Fruit fly (Drosophila melanogaster) whole organism, wandering third instar larva: ENCODE data around the gene Ubc84D.

ENCODE experiments used
- Abd-B ChIP-seq: fragments of >200 bp; optimal IDR thresholded peaks from 2 replicates; lab custom pipeline; 2017; ENCODE audit warnings: missing biosample characterization, missing genetic modification characterization
- CG32264 ChIP-seq: fragments of 200-800 bp; sonication (Bioruptor generic); optimal IDR thresholded peaks from 2 replicates; lab custom pipeline; 2016; ENCODE audit warnings: missing biosample characterization, missing genetic modification characterization
- CG9705 ChIP-seq: fragments of 200-800 bp; sonication (Bioruptor generic); optimal IDR thresholded peaks from 2 replicates; lab custom pipeline; 2018; ENCODE audit warnings: missing biosample characterization, mild to moderate bottlenecking, missing genetic modification characterization
- CrebA ChIP-seq: fragments of 200-800 bp; sonication (Bioruptor generic); optimal IDR thresholded peaks from 2 replicates; lab custom pipeline; 2016; ENCODE audit warnings: missing biosample characterization, mild to moderate bottlenecking, missing genetic modification characterization, borderline replicate concordance
- Dfd ChIP-seq: fragments of >200 bp; optimal IDR thresholded peaks from 2 replicates; lab custom pipeline; 2017; ENCODE audit warnings: missing biosample characterization, missing genetic modification characterization
- Dif ChIP-seq: fragments of 200-275, 200-300 bp; sonication (Bioruptor generic); optimal IDR thresholded peaks from 2 replicates; lab custom pipeline; 2018; ENCODE audit warnings: missing biosample characterization, missing genetic modification characterization; ENCODE audit not compliant: partially characterized antibody
- GATAd ChIP-seq: sonication (Bioruptor generic); optimal IDR thresholded peaks from 2 replicates; lab custom pipeline; 2016; ENCODE audit warnings: missing biosample characterization, missing genetic modification characterization
- HLH106 ChIP-seq: fragments of 200-800 bp; optimal IDR thresholded peaks from 3 replicates; lab custom pipeline; 2019; ENCODE audit warnings: missing biosample characterization, mild to moderate bottlenecking, missing genetic modification characterization, moderate library complexity
- Hnf4 ChIP-seq: fragments of 200-800 bp; sonication (Bioruptor generic); optimal IDR thresholded peaks from 2 replicates; lab custom pipeline; 2016; ENCODE audit warnings: missing biosample characterization, mild to moderate bottlenecking, missing genetic modification characterization
- Hr78 ChIP-seq: fragments of >200 bp; optimal IDR thresholded peaks from 2 replicates; lab custom pipeline; 2017; ENCODE audit warnings: missing biosample characterization, missing genetic modification characterization
- Hr83 ChIP-seq: fragments of 200-300 bp; sonication (Bioruptor generic); optimal IDR thresholded peaks from 2 replicates; lab custom pipeline; 2016; ENCODE audit warnings: missing biosample characterization, mild to moderate bottlenecking, missing genetic modification characterization, moderate library complexity; ENCODE audit not compliant: poor library complexity, severe bottlenecking
- Jra ChIP-seq: sonication (Bioruptor generic); optimal IDR thresholded peaks from 2 replicates; lab custom pipeline; 2016; ENCODE audit warnings: missing biosample characterization, missing genetic modification characterization
- Myc ChIP-seq: fragments of >200 bp; optimal IDR thresholded peaks from 2 replicates; lab custom pipeline; 2017
- N ChIP-seq: fragments of >200 bp; optimal IDR thresholded peaks from 2 replicates; lab custom pipeline; 2018; ENCODE audit warnings: missing biosample characterization, missing external identifiers, missing genetic modification characterization
- OdsH ChIP-seq: fragments of 200-800 bp; sonication (Bioruptor generic); optimal IDR thresholded peaks from 2 replicates; lab custom pipeline; 2016; ENCODE audit warnings: missing biosample characterization, mild to moderate bottlenecking, missing genetic modification characterization
- Rel ChIP-seq, 2 experiments: fragments of 200-800 bp; sonication (Bioruptor generic) in 1 of 2; optimal IDR thresholded peaks; 2 replicates in 1 of 2; 3 replicates in 1 of 2; lab custom pipeline; 2016 to 2019; ENCODE audit warnings: mild to moderate bottlenecking in 2 of 2, missing biosample characterization in 2 of 2, missing genetic modification characterization in 2 of 2, moderate library complexity in 1 of 2
- Sp1 ChIP-seq: fragments of 200-800 bp; sonication (Bioruptor generic); optimal IDR thresholded peaks from 3 replicates; lab custom pipeline; 2019; ENCODE audit warnings: missing biosample characterization, mild to moderate bottlenecking, missing genetic modification characterization, moderate library complexity
- Vsx2 ChIP-seq: fragments of 200-300, 225-300 bp; sonication (Bioruptor generic); optimal IDR thresholded peaks from 2 replicates; lab custom pipeline; 2018; ENCODE audit warnings: missing biosample characterization, missing genetic modification characterization; ENCODE audit not compliant: partially characterized antibody
- br ChIP-seq: fragments of 200-800 bp; sonication (Bioruptor generic); optimal IDR thresholded peaks from 2 replicates; lab custom pipeline; 2016; ENCODE audit warnings: missing biosample characterization, missing genetic modification characterization
- brk ChIP-seq: fragments of 200-800 bp; sonication (Bioruptor generic); optimal IDR thresholded peaks from 2 replicates; lab custom pipeline; 2016; ENCODE audit warnings: missing biosample characterization, mild to moderate bottlenecking, missing genetic modification characterization
- dl ChIP-seq, 2 experiments: fragments of 175-275, 200-275 bp in 1 of 2; fragments of 200-275 bp in 1 of 2; sonication (Bioruptor generic); optimal IDR thresholded peaks; lab custom pipeline; 2018; ENCODE audit warnings: mild to moderate bottlenecking in 2 of 2, missing biosample characterization in 2 of 2, missing genetic modification characterization in 2 of 2, moderate library complexity in 2 of 2; ENCODE audit not compliant: partially characterized antibody in 2 of 2, insufficient read depth in 1 of 2
- dmrt93B ChIP-seq: fragments of 200-800 bp; sonication (Bioruptor generic); optimal IDR thresholded peaks from 2 replicates; lab custom pipeline; 2018; ENCODE audit warnings: missing biosample characterization, mild to moderate bottlenecking, missing genetic modification characterization
- dsf ChIP-seq: sonication (Bioruptor generic); optimal IDR thresholded peaks from 2 replicates; lab custom pipeline; 2016; ENCODE audit warnings: missing biosample characterization, missing genetic modification characterization, borderline replicate concordance
- foxo ChIP-seq, 2 experiments: fragments of 200-800 bp; sonication (Bioruptor generic); optimal IDR thresholded peaks; 2 replicates in 1 of 2; 3 replicates in 1 of 2; lab custom pipeline; 2016 to 2017; ENCODE audit warnings: missing biosample characterization in 2 of 2, missing genetic modification characterization in 2 of 2
- fru ChIP-seq: fragments of 200-800 bp; sonication (Bioruptor generic); optimal IDR thresholded peaks from 3 replicates; lab custom pipeline; 2016; ENCODE audit warnings: missing biosample characterization, mild to moderate bottlenecking, missing genetic modification characterization
- h ChIP-seq: fragments of 200-800 bp; sonication (Bioruptor generic); optimal IDR thresholded peaks from 3 replicates; lab custom pipeline; 2016; ENCODE audit warnings: missing biosample characterization, mild to moderate bottlenecking, missing genetic modification characterization
- jim ChIP-seq: fragments of 175-275, 200-325 bp; sonication (Bioruptor generic); optimal IDR thresholded peaks from 2 replicates; lab custom pipeline; 2016; ENCODE audit warnings: missing biosample characterization, mild to moderate bottlenecking, missing genetic modification characterization
- lola ChIP-seq: fragments of >200 bp; optimal IDR thresholded peaks from 2 replicates; lab custom pipeline; 2017; ENCODE audit warnings: missing biosample characterization, missing genetic modification characterization
- pan ChIP-seq: fragments of >200 bp; optimal IDR thresholded peaks from 2 replicates; lab custom pipeline; 2017
- psq ChIP-seq: fragments of 200-800 bp; sonication (Bioruptor generic); optimal IDR thresholded peaks from 3 replicates; lab custom pipeline; 2017; ENCODE audit warnings: missing biosample characterization, mild to moderate bottlenecking, missing genetic modification characterization, moderate library complexity
- rgr ChIP-seq: fragments of 200-800 bp; sonication (Bioruptor generic); optimal IDR thresholded peaks from 3 replicates; lab custom pipeline; 2016; ENCODE audit warnings: missing biosample characterization, mild to moderate bottlenecking, missing genetic modification characterization
- sage ChIP-seq: fragments of 200-800 bp; sonication (Bioruptor generic); optimal IDR thresholded peaks from 2 replicates; lab custom pipeline; 2016; ENCODE audit warnings: missing biosample characterization, mild to moderate bottlenecking, missing genetic modification characterization
- sv ChIP-seq: fragments of 200-800 bp; sonication (Bioruptor generic); optimal IDR thresholded peaks from 3 replicates; lab custom pipeline; 2016; ENCODE audit warnings: missing biosample characterization, missing genetic modification characterization
- tai ChIP-seq: sonication (Bioruptor generic); optimal IDR thresholded peaks from 2 replicates; lab custom pipeline; 2016; ENCODE audit warnings: missing biosample characterization, missing genetic modification characterization
- usp ChIP-seq: fragments of >200 bp; optimal IDR thresholded peaks from 2 replicates; lab custom pipeline; 2017; ENCODE audit warnings: missing biosample characterization, missing genetic modification characterization
- woc ChIP-seq: sonication (Bioruptor generic); optimal IDR thresholded peaks from 2 replicates; lab custom pipeline; 2016; ENCODE audit warnings: missing biosample characterization, mild to moderate bottlenecking, missing genetic modification characterization

The Ubc84D gene

dm6 chr3R:7536281-7536680 is 17.0 kb upstream of the Ubc84D start, which contains the start of gene alpha-Est5:
Gene alpha-Est5 (minus strand): TSS chr3R:7536390.
- TF ChIP-seq Dif (GFP tag; lab: Kevin White, UChicago) (peak; percentile 24), br (GFP tag; lab: Kevin White, UChicago) (no peak), Jra (GFP tag; lab: Kevin White, UChicago) (no peak), dl (GFP tag; optimal IDR thresholded peaks at IDR 0.05; lab: Kevin White, UChicago; ENCODE audit: insufficient read depth in 1 of 2, partially characterized antibody in 2 of 2) (no peak), HLH106 (tag; lab: Kevin White, UChicago) (no peak), rgr (GFP tag; lab: Kevin White, UChicago) (no peak), N (GFP tag; lab: Kevin White, UChicago) (no peak), woc (no peak), Abd-B (GFP tag; lab: Kevin White, UChicago) (no peak), Myc (no peak), psq (GFP tag; lab: Kevin White, UChicago) (no peak), Hnf4 (GFP tag; lab: Kevin White, UChicago) (no peak), Hr83 (GFP tag; lab: Kevin White, UChicago) (peak; percentile 31), fru (GFP tag; lab: Kevin White, UChicago) (no peak), OdsH (GFP tag; lab: Kevin White, UChicago) (no peak), Hr78 (no peak), usp (GFP tag; lab: Kevin White, UChicago) (no peak), CG9705 (GFP tag; lab: Kevin White, UChicago) (no peak), tai (GFP tag; lab: Kevin White, UChicago) (no peak), Rel (GFP tag; optimal IDR thresholded peaks at IDR 0.05; lab: Kevin White, UChicago) (no peak), Rel (tag; optimal IDR thresholded peaks at IDR 0.05; lab: Kevin White, UChicago) (peak; percentile 26), h (GFP tag; lab: Kevin White, UChicago) (no peak), brk (GFP tag; lab: Kevin White, UChicago) (no peak), pan (lab: Kevin White, UChicago) (no peak), CG32264 (no peak), dmrt93B (GFP tag; lab: Kevin White, UChicago) (no peak), GATAd (no peak), dsf (GFP tag; lab: Kevin White, UChicago) (no peak), lola (GFP tag; lab: Kevin White, UChicago) (no peak), foxo (GFP tag; optimal IDR thresholded peaks at IDR 0.05; lab: Kevin White, UChicago) (no peak), Sp1 (no peak), CrebA (peak; percentile 70), Vsx2 (GFP tag; lab: Kevin White, UChicago) (no peak), Dfd (GFP tag; lab: Kevin White, UChicago) (no peak), sv (GFP tag; lab: Kevin White, UChicago) (no peak), jim (no peak)

- no peak for TF ChIP-seq Hr78
- TF ChIP-seq dsf (GFP tag; lab: Kevin White, UChicago): no peak
- no peak for TF ChIP-seq Hnf4 (GFP tag; lab: Kevin White, UChicago)
Measured at dm6 chr3R:7535606-7536005, 16.4 kb upstream of the Ubc84D start.

DNA sequence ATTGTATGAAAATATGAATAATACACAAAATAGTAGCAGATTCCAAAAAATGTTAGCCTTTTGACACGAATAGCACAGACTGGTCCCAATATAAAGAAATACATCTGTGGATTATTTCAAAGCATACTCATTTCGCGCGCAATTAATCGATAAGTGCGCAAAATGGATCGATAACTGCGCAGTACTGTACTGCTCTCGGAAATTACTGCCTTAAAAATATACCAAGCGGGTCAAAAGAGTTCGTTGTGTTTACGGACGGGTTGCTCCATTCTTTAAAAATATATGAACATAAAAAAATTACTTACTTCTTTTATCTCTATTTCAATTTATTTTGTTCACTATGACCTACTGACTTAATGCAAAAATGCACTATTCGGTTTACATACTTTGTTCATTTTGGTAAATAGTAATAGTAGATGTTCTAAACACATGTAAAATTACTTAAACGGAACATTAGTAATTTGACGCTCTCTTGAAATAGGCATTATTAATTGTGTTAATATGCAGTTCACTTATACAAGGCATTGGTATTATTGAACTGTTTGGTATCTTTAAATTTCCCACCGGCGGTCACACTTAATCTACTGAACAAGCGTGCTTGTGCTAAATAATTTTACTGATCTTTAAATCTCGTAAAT is 11.0 kb upstream of the Ubc84D start, which contains the start of the genes Rtnl2 and alphaTub84D:
Rtnl2 (minus strand) TSS at position 58 of the 638 bp plus-strand sequence.
alphaTub84D (plus strand) TSS at position 570 of the 638 bp plus-strand sequence.
- no peak for TF ChIP-seq Hnf4 (GFP tag; lab: Kevin White, UChicago)
- TF ChIP-seq Hr78: no peak
- TF ChIP-seq foxo (GFP tag; optimal IDR thresholded peaks at IDR 0.05; lab: Kevin White, UChicago): no peak
- no peak for TF ChIP-seq CG9705 (GFP tag; lab: Kevin White, UChicago)
- TF ChIP-seq Jra (GFP tag; lab: Kevin White, UChicago): no peak
- no peak for TF ChIP-seq Hr83 (GFP tag; lab: Kevin White, UChicago)
- TF ChIP-seq Dif (GFP tag; lab: Kevin White, UChicago): no peak
- no peak for TF ChIP-seq pan (lab: Kevin White, UChicago)
- TF ChIP-seq dsf (GFP tag; lab: Kevin White, UChicago): no peak
- TF ChIP-seq sage (GFP tag; lab: Kevin White, UChicago): no peak
- no peak for TF ChIP-seq usp (GFP tag; lab: Kevin White, UChicago)
- no peak for TF ChIP-seq Abd-B (GFP tag; lab: Kevin White, UChicago)
- no peak for TF ChIP-seq Dfd (GFP tag; lab: Kevin White, UChicago)
- TF ChIP-seq tai (GFP tag; lab: Kevin White, UChicago): no peak
- no peak for TF ChIP-seq psq (GFP tag; lab: Kevin White, UChicago)
- TF ChIP-seq HLH106 (tag; lab: Kevin White, UChicago): no peak
- TF ChIP-seq lola (GFP tag; lab: Kevin White, UChicago): no peak
- TF ChIP-seq Rel (GFP tag; optimal IDR thresholded peaks at IDR 0.05; lab: Kevin White, UChicago): no peak
- TF ChIP-seq Rel (tag; optimal IDR thresholded peaks at IDR 0.05; lab: Kevin White, UChicago): no peak
- TF ChIP-seq, all 38 proteins: peak for 0
